Fruit fly (Drosophila melanogaster): ENCODE results near the gene CG34376.

Gene CG34376

dm6 chr3R:22420911-22421310, 27.0 kb upstream of the CG34376 start, which contains the start of the genes Nop56 and mats (continued):
- peak; percentile 79 for TF ChIP-seq sd (tag; optimal IDR thresholded peaks at IDR 0.05)
- no peak for TF ChIP-seq CG7963 (GFP tag; IDR thresholded peaks at IDR 0.05; ENCODE audit: partially characterized antibody)
- peak; percentile 44; the same call in 1 of the 2 replicates for TF ChIP-seq vvl (GFP tag; IDR thresholded peaks at IDR 0.05)
- TF ChIP-seq MESR4 (GFP tag; optimal IDR thresholded peaks at IDR 0.05): peak; percentile 95
- no peak for TF ChIP-seq sqz (GFP tag; optimal IDR thresholded peaks at IDR 0.05)
- TF ChIP-seq Sry-δ (GFP tag; optimal IDR thresholded peaks at IDR 0.05): peak; percentile 30
- TF ChIP-seq Lim3 (GFP tag; IDR thresholded peaks at IDR 0.05): no peak
- TF ChIP-seq CG4854 (GFP tag; optimal IDR thresholded peaks at IDR 0.05): no peak
- TF ChIP-seq corto (GFP tag; optimal IDR thresholded peaks at IDR 0.05): no peak
- no peak for TF ChIP-seq CG14860 (GFP tag; IDR thresholded peaks at IDR 0.05; ENCODE audit: partially characterized antibody)
- peak; percentile 6 for TF ChIP-seq Usf (GFP tag; optimal IDR thresholded peaks at IDR 0.05)
- peak; percentile 63 for TF ChIP-seq B-H2 (GFP tag; optimal IDR thresholded peaks at IDR 0.05)
- no peak for TF ChIP-seq CG7372 (GFP tag; IDR thresholded peaks at IDR 0.05)
- no peak for TF ChIP-seq CG9609 (GFP tag; optimal IDR thresholded peaks at IDR 0.05)
- peak; percentile 89 for TF ChIP-seq Med (GFP tag)
- TF ChIP-seq slbo (GFP tag; IDR thresholded peaks at IDR 0.05): peak; percentile 54
- no peak for TF ChIP-seq CG2889 (GFP tag; IDR thresholded peaks at IDR 0.05)
- TF ChIP-seq CG4617 (GFP tag; optimal IDR thresholded peaks at IDR 0.05; ENCODE audit: borderline replicate concordance): peak; percentile 94
- peak; percentile 25 for TF ChIP-seq CG15601 (tag; optimal IDR thresholded peaks at IDR 0.05)
- no peak for TF ChIP-seq Mrtf (GFP tag; IDR thresholded peaks at IDR 0.05)
- TF ChIP-seq MTF-1 (GFP tag; optimal IDR thresholded peaks at IDR 0.05; ENCODE audit: borderline replicate concordance): no peak
- no peak for TF ChIP-seq CG31388 (GFP tag; optimal IDR thresholded peaks at IDR 0.05)
- TF ChIP-seq scrt (GFP tag; optimal IDR thresholded peaks at IDR 0.05): peak; percentile 26
- peak; percentile 4 for TF ChIP-seq CG13424 (tag; optimal IDR thresholded peaks at IDR 0.05)
- TF ChIP-seq HLH4C (GFP tag; IDR thresholded peaks at IDR 0.05; ENCODE audit: partially characterized antibody): no peak
- TF ChIP-seq pros (GFP tag; optimal IDR thresholded peaks at IDR 0.05): no peak
- TF ChIP-seq CG30431 (GFP tag; optimal IDR thresholded peaks at IDR 0.05): no peak
- peak; percentile 8 for TF ChIP-seq lbe (GFP tag; optimal IDR thresholded peaks at IDR 0.05)
- no peak for TF ChIP-seq Sox102F (GFP tag; optimal IDR thresholded peaks at IDR 0.05)
- TF ChIP-seq Bgb (GFP tag; IDR thresholded peaks at IDR 0.05; ENCODE audit: partially characterized antibody): peak; percentile 42; the same call in 1 of the 2 replicates
- TF ChIP-seq Fer1 (GFP tag; optimal IDR thresholded peaks at IDR 0.05): peak; percentile 24
- peak; percentile 45 for TF ChIP-seq CG2712 (tag; optimal IDR thresholded peaks at IDR 0.05)
- TF ChIP-seq CG31441 (GFP tag; IDR thresholded peaks at IDR 0.05): peak; percentile 8; the same call in 1 of the 2 replicates
- no peak for TF ChIP-seq CG4282 (GFP tag; optimal IDR thresholded peaks at IDR 0.05)
- peak; percentile 84 for TF ChIP-seq Elba2 (GFP tag; optimal IDR thresholded peaks at IDR 0.05)

dm6 chr3R:22421618-22422017, 26.3 kb upstream of the CG34376 start:
- TF ChIP-seq tx (GFP tag; optimal IDR thresholded peaks at IDR 0.05) (peak; percentile 52), ttk (GFP tag; IDR thresholded peaks at IDR 0.05) (peak; percentile 71), CG17328 (GFP tag; IDR thresholded peaks at IDR 0.05) (peak; percentile 57; the same call in 1 of the 2 replicates), grn (GFP tag; optimal IDR thresholded peaks at IDR 0.05) (no peak), CG15514 (GFP tag; optimal IDR thresholded peaks at IDR 0.05) (peak; percentile 12), trh (GFP tag; optimal IDR thresholded peaks at IDR 0.05) (no peak), Camta (GFP tag; optimal IDR thresholded peaks at IDR 0.05) (peak; percentile 69), Taf1 (GFP tag; IDR thresholded peaks at IDR 0.05) (peak; percentile 60; the same call in 1 of the 2 replicates), pros (GFP tag; optimal IDR thresholded peaks at IDR 0.05) (no peak), Stat92E (GFP tag; optimal IDR thresholded peaks at IDR 0.05) (no peak), chif (GFP tag; optimal IDR thresholded peaks at IDR 0.05) (peak; percentile 24 to 51), bsh (GFP tag; optimal IDR thresholded peaks at IDR 0.05) (peak in 1 of 2 experiments; percentile 63), Poxn (GFP tag; IDR thresholded peaks at IDR 0.05) (0 out of 2 replicates have a peak, but pooled peaks have one; percentile 36), B-H1 (GFP tag; IDR thresholded peaks at IDR 0.05) (peak; percentile 47), vvl (GFP tag; IDR thresholded peaks at IDR 0.05) (peak; percentile 90), stwl (tag; optimal IDR thresholded peaks at IDR 0.05) (no peak), MBD-R2 (GFP tag; IDR thresholded peaks at IDR 0.05) (peak; percentile 54; the same call in 1 of the 2 replicates), so (GFP tag; IDR thresholded peaks at IDR 0.05) (peak; percentile 60; the same call in 1 of the 3 replicates)
